Worm (Caenorhabditis elegans) whole organism, L4 larva: ENCODE results near the gene tlk-1.

Source experiments
- D1046.2 ChIP-seq: fragments of 200-800 bp; sonication (Bioruptor generic); IDR thresholded peaks from 2 replicates; pipeline ENCODE4 v1.3.6; 2022; ENCODE audit warnings: missing genetic modification characterization, missing compliant biosample characterization
- F26F4.8 ChIP-seq: fragments of 200-800 bp; sonication (Bioruptor generic); conservative IDR thresholded peaks from 2 replicates; pipeline ENCODE4 v1.3.6; 2022; ENCODE audit warnings: missing genetic modification characterization, missing compliant biosample characterization
- F37D6.2 ChIP-seq: sonication (generic microtip); optimal IDR thresholded peaks from 2 replicates; lab custom pipeline; 2016; ENCODE audit warnings: mild to moderate bottlenecking, missing genetic modification characterization, missing compliant biosample characterization
- F44E2.7 ChIP-seq: fragments of 200-800 bp; sonication (Bioruptor generic); IDR thresholded peaks from 2 replicates; pipeline ENCODE4 v2.1.2; 2022; ENCODE audit warnings: missing genetic modification characterization, missing compliant biosample characterization
- F49E8.2 ChIP-seq: sonication (generic microtip); optimal IDR thresholded peaks from 2 replicates; lab custom pipeline; 2016; ENCODE audit warnings: missing compliant biosample characterization, mild to moderate bottlenecking, missing genetic modification characterization, borderline replicate concordance
- R02D3.7 ChIP-seq: fragments of 150-350 bp; sonication (generic microtip); optimal IDR thresholded peaks from 3 replicates; lab custom pipeline; 2014; ENCODE audit warnings: missing biosample characterization, missing genetic modification characterization
- T20F7.1 ChIP-seq: fragments of 200-800 bp; sonication (Bioruptor generic); optimal IDR thresholded peaks from 2 replicates; lab custom pipeline; 2018; ENCODE audit warnings: mild to moderate bottlenecking, missing genetic modification characterization, missing compliant biosample characterization
- T26A8.4 ChIP-seq: fragments of 200-800 bp; sonication (Bioruptor generic); IDR thresholded peaks from 2 replicates; pipeline ENCODE4 v1.3.6; 2022; ENCODE audit warnings: missing genetic modification characterization, missing compliant biosample characterization
- Y105C5A.15 ChIP-seq: fragments of 200-800 bp; sonication (Bioruptor generic); IDR thresholded peaks from 2 replicates; pipeline ENCODE4 v1.3.6; 2022; ENCODE audit warnings: missing genetic modification characterization, missing compliant biosample characterization
- Y48G9A.11 ChIP-seq: fragments of 200-800 bp; sonication (Bioruptor generic); IDR thresholded peaks from 2 replicates; pipeline ENCODE4 v1.3.6; 2022; ENCODE audit warnings: missing genetic modification reagents, missing genetic modification characterization, missing compliant biosample characterization
- ZK546.5 ChIP-seq, 2 experiments: sonication (generic microtip); optimal IDR thresholded peaks; 2 replicates each; lab custom pipeline; 2017; ENCODE audit warnings: missing biosample characterization in 2 of 2, missing genetic modification characterization in 2 of 2
- aly-2 ChIP-seq: sonication (generic microtip); optimal IDR thresholded peaks from 2 replicates; lab custom pipeline; 2018; ENCODE audit warnings: missing biosample characterization, missing genetic modification characterization
- ama-1 ChIP-seq: fragments of 150-350 bp; optimal IDR thresholded peaks from 2 replicates; lab custom pipeline; 2014; ENCODE audit warnings: inconsistent platforms, mixed read lengths
- arid-1 ChIP-seq: fragments of 200-800 bp; sonication (Bioruptor generic); conservative IDR thresholded peaks from 2 replicates; pipeline ENCODE4 v1.3.6; 2022; ENCODE audit warnings: missing genetic modification reagents, missing genetic modification characterization, missing compliant biosample characterization
- ceh-20 ChIP-seq: fragments of 200-800 bp; sonication (Bioruptor generic); IDR thresholded peaks from 2 replicates; pipeline ENCODE4 v1.3.6; 2022; ENCODE audit warnings: missing genetic modification reagents, missing genetic modification characterization, missing compliant biosample characterization
- ceh-62 ChIP-seq: sonication (generic microtip); optimal IDR thresholded peaks from 2 replicates; lab custom pipeline; 2017; ENCODE audit warnings: missing biosample characterization, missing genetic modification characterization
- ceh-82 ChIP-seq: sonication (generic microtip); optimal IDR thresholded peaks from 2 replicates; lab custom pipeline; 2017; ENCODE audit warnings: missing biosample characterization, missing genetic modification characterization
- ces-1 ChIP-seq: fragments of 150-350 bp; sonication (generic microtip); optimal IDR thresholded peaks from 4 replicates; lab custom pipeline; 2014; ENCODE audit warnings: missing biosample characterization, missing genetic modification reagents, missing genetic modification characterization
- cey-2 ChIP-seq: sonication (generic microtip); optimal IDR thresholded peaks from 3 replicates; lab custom pipeline; 2017; ENCODE audit warnings: missing genetic modification characterization, mild to moderate bottlenecking, missing compliant biosample characterization, antibody characterized with exemption, borderline replicate concordance; ENCODE audit not compliant: insufficient read depth
- daf-19 ChIP-seq: fragments of 200-800 bp; sonication (Bioruptor generic); conservative IDR thresholded peaks from 2 replicates; pipeline ENCODE4 v1.3.6; 2022; ENCODE audit warnings: missing genetic modification characterization, missing compliant biosample characterization
- dmd-9 ChIP-seq: fragments of 200-800 bp; sonication (Bioruptor generic); IDR thresholded peaks from 2 replicates; pipeline ENCODE4 v1.3.6; 2022; ENCODE audit warnings: missing genetic modification reagents, missing genetic modification characterization, missing compliant biosample characterization
- dpl-1 ChIP-seq: fragments of 150-350 bp; optimal IDR thresholded peaks from 2 replicates; lab custom pipeline; 2014; ENCODE audit warnings: missing biosample characterization, missing genetic modification reagents, missing genetic modification characterization
- egl-27 ChIP-seq: sonication (generic microtip); optimal IDR thresholded peaks from 3 replicates; lab custom pipeline; 2017; ENCODE audit warnings: missing biosample characterization, missing genetic modification reagents, missing genetic modification characterization
- fkh-10 ChIP-seq: fragments of 150-350 bp; optimal IDR thresholded peaks from 2 replicates; lab custom pipeline; 2014; ENCODE audit warnings: missing biosample characterization, missing genetic modification reagents, missing genetic modification characterization
- hif-1 ChIP-seq, 2 experiments: sonication (generic microtip); optimal IDR thresholded peaks; 2 replicates each; lab custom pipeline; 2016 to 2017; ENCODE audit warnings: missing compliant biosample characterization in 2 of 2, missing genetic modification characterization in 2 of 2, missing genetic modification reagents in 2 of 2, missing genotype in 2 of 2, mild to moderate bottlenecking in 1 of 2
- hlh-30 ChIP-seq: sonication (generic microtip); optimal IDR thresholded peaks from 2 replicates; lab custom pipeline; 2017; ENCODE audit warnings: antibody characterized with exemption, mild to moderate bottlenecking, missing genetic modification characterization, missing compliant biosample characterization; ENCODE audit not compliant: insufficient read depth
- hmg-1.1 ChIP-seq: fragments of 200-800 bp; sonication (Bioruptor generic); IDR thresholded peaks from 2 replicates; pipeline ENCODE4 v1.3.6; 2022; ENCODE audit warnings: missing genetic modification reagents, missing genetic modification characterization, missing compliant biosample characterization
- lin-15B ChIP-seq: fragments of 150-350 bp; sonication (generic microtip); optimal IDR thresholded peaks from 3 replicates; lab custom pipeline; 2014; ENCODE audit warnings: missing biosample characterization, missing genetic modification characterization
- lin-29 ChIP-seq: fragments of 200-800 bp; sonication (Bioruptor generic); IDR thresholded peaks from 2 replicates; pipeline ENCODE4 v1.3.6; 2022; ENCODE audit warnings: missing genetic modification reagents, missing genetic modification characterization, missing compliant biosample characterization
- lin-38 ChIP-seq: fragments of 200-800 bp; sonication (Bioruptor generic); IDR thresholded peaks from 2 replicates; pipeline ENCODE4 v1.3.6; 2022; ENCODE audit warnings: missing genetic modification reagents, missing genetic modification characterization, missing compliant biosample characterization
- madf-9 ChIP-seq: fragments of 200-800 bp; sonication (Bioruptor generic); conservative IDR thresholded peaks from 2 replicates; pipeline ENCODE4 v1.3.6; 2022; ENCODE audit warnings: missing genetic modification reagents, missing genetic modification characterization, missing compliant biosample characterization
- mep-1 ChIP-seq: fragments of 150-350 bp; sonication (generic microtip); optimal IDR thresholded peaks from 3 replicates; lab custom pipeline; 2014; ENCODE audit warnings: missing biosample characterization, missing genetic modification characterization
- mes-2 ChIP-seq: sonication (generic microtip); optimal IDR thresholded peaks from 2 replicates; lab custom pipeline; 2016; ENCODE audit warnings: missing genotype, mild to moderate bottlenecking, missing genetic modification characterization, missing compliant biosample characterization; ENCODE audit not compliant: poor library complexity, severe bottlenecking
- mxl-3 ChIP-seq: fragments of 200-800 bp; sonication (Bioruptor generic); optimal IDR thresholded peaks from 2 replicates; lab custom pipeline; 2018; ENCODE audit warnings: mild to moderate bottlenecking, missing genetic modification characterization, missing compliant biosample characterization
- nhr-102 ChIP-seq: sonication (generic microtip); optimal IDR thresholded peaks from 2 replicates; lab custom pipeline; 2016; ENCODE audit warnings: mild to moderate bottlenecking, missing genetic modification characterization, moderate library complexity, missing compliant biosample characterization
- nhr-11 ChIP-seq: fragments of 150-350 bp; optimal IDR thresholded peaks from 2 replicates; lab custom pipeline; 2014; ENCODE audit warnings: missing biosample characterization, missing genetic modification characterization
- nhr-237 ChIP-seq: sonication (generic microtip); optimal IDR thresholded peaks from 2 replicates; lab custom pipeline; 2017; ENCODE audit warnings: missing biosample characterization, missing genetic modification characterization
- nhr-42 ChIP-seq: fragments of 200-800 bp; sonication (Bioruptor generic); IDR thresholded peaks from 2 replicates; pipeline ENCODE4 v1.3.6; 2022; ENCODE audit warnings: missing genetic modification characterization, missing compliant biosample characterization
- nhr-48 ChIP-seq: sonication (generic microtip); optimal IDR thresholded peaks from 2 replicates; lab custom pipeline; 2016; ENCODE audit warnings: mild to moderate bottlenecking, missing genetic modification characterization, missing compliant biosample characterization
- nhr-6 ChIP-seq: fragments of 150-350 bp; optimal IDR thresholded peaks from 2 replicates; lab custom pipeline; 2014; ENCODE audit warnings: missing biosample characterization, missing genetic modification characterization
- pqm-1 ChIP-seq: sonication (generic microtip); optimal IDR thresholded peaks from 2 replicates; lab custom pipeline; 2017; ENCODE audit warnings: missing biosample characterization, missing genetic modification characterization
- rbr-2 ChIP-seq: sonication (generic microtip); optimal IDR thresholded peaks from 2 replicates; lab custom pipeline; 2016; ENCODE audit warnings: missing genotype, missing genetic modification characterization, missing compliant biosample characterization
- saeg-2 ChIP-seq: fragments of 200-800 bp; sonication (Bioruptor generic); IDR thresholded peaks from 2 replicates; pipeline ENCODE4 v1.3.6; 2022; ENCODE audit warnings: missing genetic modification reagents, missing genetic modification characterization, missing compliant biosample characterization
- set-16 ChIP-seq: fragments of 200-800 bp; sonication (Bioruptor generic); IDR thresholded peaks from 2 replicates; pipeline ENCODE4 v1.3.6; 2022; ENCODE audit warnings: missing genetic modification reagents, missing genetic modification characterization, missing compliant biosample characterization
- snpc-4 ChIP-seq: fragments of 150-350 bp; optimal IDR thresholded peaks from 2 replicates; lab custom pipeline; 2014; ENCODE audit warnings: missing biosample characterization, missing genetic modification characterization
- spr-1 ChIP-seq: sonication (generic microtip); optimal IDR thresholded peaks from 2 replicates; lab custom pipeline; 2016; ENCODE audit warnings: mild to moderate bottlenecking, missing genetic modification characterization, missing compliant biosample characterization
- tag-97 ChIP-seq: fragments of 200-800 bp; sonication (Bioruptor generic); IDR thresholded peaks from 2 replicates; pipeline ENCODE4 v1.3.6; 2022; ENCODE audit warnings: missing genetic modification characterization, missing compliant biosample characterization
- tra-1 ChIP-seq: fragments of 200-800 bp; sonication (Bioruptor generic); IDR thresholded peaks from 2 replicates; pipeline ENCODE4 v1.3.6; 2022; ENCODE audit warnings: missing genetic modification reagents, missing genetic modification characterization, missing compliant biosample characterization
- vab-7 ChIP-seq: fragments of 200-800 bp; sonication (Bioruptor generic); IDR thresholded peaks from 2 replicates; pipeline ENCODE4 v1.3.6; 2022; ENCODE audit warnings: missing genetic modification reagents, missing genetic modification characterization, missing compliant biosample characterization
- ztf-7 ChIP-seq: fragments of 150-350 bp; optimal IDR thresholded peaks from 2 replicates; lab custom pipeline; 2014; ENCODE audit warnings: missing biosample characterization, missing genetic modification characterization

Gene tlk-1

ce11 chrIII:9665490-9666179 lies 34.0 kb upstream of the tlk-1 start:
- no peak for TF ChIP-seq Y105C5A.15
- TF ChIP-seq F44E2.7 (GFP tag; lab: Robert Waterston, UW) = no peak
- TF ChIP-seq mep-1 (tag; lab: Kevin White, UChicago) = no peak
- TF ChIP-seq F49E8.2 (tag; lab: Kevin White, UChicago) = no peak
- peak; percentile 68 for TF ChIP-seq fkh-10 (GFP tag; lab: Kevin White, UChicago)
- no peak for TF ChIP-seq ztf-7
- 0 out of 2 replicates have a peak, but pooled peaks have one; percentile 5 for TF ChIP-seq D1046.2 (GFP tag; lab: Robert Waterston, UW)
- no peak for TF ChIP-seq vab-7
- no peak for TF ChIP-seq egl-27 (tag; lab: Kevin White, UChicago)
- TF ChIP-seq daf-19 = no peak
- TF ChIP-seq T20F7.1 (GFP tag; lab: Kevin White, UChicago) = no peak
- no peak for TF ChIP-seq Y48G9A.11 (GFP tag; lab: Robert Waterston, UW)
- peak; percentile 59; the same call in 1 of the 2 replicates for TF ChIP-seq hmg-1.1 (GFP tag; lab: Robert Waterston, UW)
- TF ChIP-seq dpl-1 (GFP tag; lab: Kevin White, UChicago) = no peak
- no peak for TF ChIP-seq nhr-102 (tag; lab: Kevin White, UChicago)
- TF ChIP-seq T26A8.4 (GFP tag; lab: Robert Waterston, UW) = no peak
- no peak for TF ChIP-seq ama-1 (lab: Kevin White, UChicago)
- TF ChIP-seq nhr-11 (tag; lab: Kevin White, UChicago) = no peak
- TF ChIP-seq mes-2 (tag; lab: Kevin White, UChicago) = no peak
- TF ChIP-seq ZK546.5 (tag; optimal IDR thresholded peaks at IDR 0.05; lab: Kevin White, UChicago) = no peak
- no peak for TF ChIP-seq tra-1 (GFP tag; lab: Robert Waterston, UW)
- no peak for TF ChIP-seq nhr-42
- peak in 1 of 2 experiments; percentile 23 for TF ChIP-seq hif-1 (tag; optimal IDR thresholded peaks at IDR 0.05; lab: Kevin White, UChicago)
- TF ChIP-seq mxl-3 = peak; percentile 49
- no peak for TF ChIP-seq saeg-2 (GFP tag; lab: Robert Waterston, UW)
- no peak for TF ChIP-seq madf-9
- TF ChIP-seq nhr-6 (tag; lab: Kevin White, UChicago) = no peak
- no peak for TF ChIP-seq spr-1 (tag; lab: Kevin White, UChicago)
- TF ChIP-seq ceh-20 (GFP tag; lab: Robert Waterston, UW) = no peak
- TF ChIP-seq lin-15B = no peak
- no peak for TF ChIP-seq ces-1
- TF ChIP-seq ceh-62 (tag; lab: Kevin White, UChicago) = no peak
- 0 out of 2 replicates have a peak, but pooled peaks have one; percentile 34 for TF ChIP-seq arid-1 (GFP tag; lab: Robert Waterston, UW)
- TF ChIP-seq dmd-9 (GFP tag; lab: Robert Waterston, UW) = no peak
- TF ChIP-seq aly-2 = no peak
- TF ChIP-seq tag-97 (GFP tag; lab: Robert Waterston, UW) = no peak
- TF ChIP-seq rbr-2 (tag; lab: Kevin White, UChicago) = peak; percentile 18
- no peak for TF ChIP-seq F26F4.8 (GFP tag; lab: Robert Waterston, UW)
- no peak for TF ChIP-seq R02D3.7 (tag; lab: Kevin White, UChicago)
- peak; percentile 31 for TF ChIP-seq F37D6.2 (tag; lab: Kevin White, UChicago)
- TF ChIP-seq hlh-30 (tag; lab: Kevin White, UChicago) = peak; percentile 17
- no peak for TF ChIP-seq cey-2 (tag; lab: Kevin White, UChicago)
- no peak for TF ChIP-seq nhr-237 (tag; lab: Kevin White, UChicago)
- no peak for TF ChIP-seq nhr-48
- TF ChIP-seq pqm-1 = peak; percentile 56
- no peak for TF ChIP-seq ceh-82 (tag; lab: Kevin White, UChicago)
- no peak for TF ChIP-seq lin-29 (GFP tag; lab: Robert Waterston, UW)
- TF ChIP-seq lin-38 (GFP tag; lab: Robert Waterston, UW) = no peak
- no peak for TF ChIP-seq set-16
- no peak for TF ChIP-seq snpc-4
